Worm (Caenorhabditis elegans) whole organism, L4 larva: ENCODE results near the gene his-62.

Experiments used
- aha-1 ChIP-seq: fragments of 150-350 bp; peaks from one replicate; lab custom pipeline; 2014; ENCODE audit warnings: missing biosample characterization, missing genetic modification characterization
- dmd-9 ChIP-seq: fragments of 200-800 bp; sonication (Bioruptor generic); IDR thresholded peaks from 2 replicates; pipeline ENCODE4 v1.3.6; 2022; ENCODE audit warnings: missing genetic modification reagents, missing genetic modification characterization, missing compliant biosample characterization
- lin-39 ChIP-seq: fragments of 150-350 bp; optimal IDR thresholded peaks from 2 replicates; lab custom pipeline; 2014; ENCODE audit warnings: missing biosample characterization, missing genetic modification reagents, missing genetic modification characterization
- mdl-1 ChIP-seq, 2 experiments: fragments of 150-350 bp in 1 of 2; sonication (generic microtip) in 1 of 2; optimal IDR thresholded peaks; 2 replicates each; lab custom pipeline; 2014 to 2017; ENCODE audit warnings: missing biosample characterization in 2 of 2, missing genetic modification characterization in 2 of 2
- nhr-28 ChIP-seq: fragments of 150-350 bp; optimal IDR thresholded peaks from 2 replicates; lab custom pipeline; 2014; ENCODE audit warnings: missing biosample characterization, missing genetic modification characterization
- skn-1 ChIP-seq: fragments of 150-350 bp; optimal IDR thresholded peaks from 2 replicates; lab custom pipeline; 2014; ENCODE audit warnings: missing biosample characterization, missing genetic modification characterization
- spr-1 ChIP-seq: sonication (generic microtip); optimal IDR thresholded peaks from 2 replicates; lab custom pipeline; 2016; ENCODE audit warnings: mild to moderate bottlenecking, missing genetic modification characterization, missing compliant biosample characterization
- spr-3 ChIP-seq: fragments of 200-800 bp; sonication (Bioruptor generic); optimal IDR thresholded peaks from 2 replicates; lab custom pipeline; 2018; ENCODE audit warnings: mild to moderate bottlenecking, missing genetic modification characterization, missing compliant biosample characterization
- unc-62 ChIP-seq, 3 experiments: fragments of 150-350 bp in 1 of 3; sonication (generic microtip); optimal IDR thresholded peaks in 2 of 3; peaks in 1 of 3; 1 replicate in 1 of 3; 2 replicates in 2 of 3; lab custom pipeline; 2014 to 2017; ENCODE audit warnings: missing biosample characterization in 3 of 3, missing genetic modification characterization in 3 of 3, missing genetic modification reagents in 3 of 3, missing genotype in 1 of 3

DNA sequence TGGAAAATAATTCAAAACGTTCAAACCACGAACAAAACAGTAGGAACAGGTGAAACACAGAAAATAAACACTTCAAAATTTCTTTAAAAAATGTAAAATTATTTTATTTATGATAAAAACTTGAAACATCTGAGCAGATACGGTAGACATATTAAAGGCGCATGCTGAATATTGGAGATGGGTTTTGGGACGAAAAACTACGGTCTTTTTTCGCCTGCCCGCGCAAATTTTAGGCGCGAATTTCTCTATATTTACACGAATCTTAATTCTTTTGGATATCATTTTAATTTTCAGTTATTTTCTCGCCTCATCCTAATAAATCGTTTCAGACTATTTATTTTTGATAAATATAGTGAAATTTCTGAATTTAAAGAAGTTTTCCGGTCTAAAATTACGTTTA, 8.6 kb upstream of the his-62 start:
- no peak for TF ChIP-seq spr-1
- TF ChIP-seq mdl-1 (tag; optimal IDR thresholded peaks at IDR 0.05; lab: Kevin White, UChicago): no peak
- no peak for TF ChIP-seq lin-39
- TF ChIP-seq skn-1: no peak
- no peak for TF ChIP-seq dmd-9
- no peak for TF ChIP-seq aha-1 (tag; lab: Kevin White, UChicago)
- no peak for TF ChIP-seq unc-62 (GFP tag; optimal IDR thresholded peaks at IDR 0.05 in 1 of 2; lab: Kevin White, UChicago)
- no peak for TF ChIP-seq unc-62 (tag; optimal IDR thresholded peaks at IDR 0.05; lab: Kevin White, UChicago)
- TF ChIP-seq spr-3: no peak
- TF ChIP-seq nhr-28 (tag; lab: Kevin White, UChicago): no peak
